Worm (Caenorhabditis elegans): ENCODE results near the gene F52H2.1.

Gene F52H2.1

DNA sequence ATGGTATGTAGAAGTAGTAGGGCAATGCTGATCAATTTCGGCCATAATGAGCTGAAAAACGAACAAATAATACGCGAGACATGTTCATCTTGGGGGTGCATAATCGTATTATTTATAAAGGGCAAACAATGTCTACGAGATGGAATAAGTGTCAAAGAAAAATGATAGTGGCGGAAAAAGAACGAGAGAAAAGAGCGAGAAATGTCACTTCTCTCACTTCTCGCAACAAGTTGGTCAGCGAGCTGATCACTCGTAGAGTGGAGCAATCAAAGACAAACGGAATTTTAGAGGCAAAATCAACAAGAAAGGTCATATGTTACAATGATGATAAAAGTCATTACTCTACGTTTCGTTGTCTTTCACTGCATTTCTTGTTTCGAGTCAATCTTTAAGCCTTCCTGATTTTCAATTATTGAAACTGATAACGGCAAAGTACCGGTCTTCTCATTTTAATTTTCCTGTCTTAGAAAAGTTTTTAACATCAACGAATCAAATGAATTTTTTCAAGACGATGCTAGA, 31.8 kb upstream of the F52H2.1 start, which contains the start of gene F52H2.3 (continued):
- TF ChIP-seq ceh-20 (GFP tag; IDR thresholded peaks at IDR 0.05) (no peak), dmd-9 (GFP tag; IDR thresholded peaks at IDR 0.05) (no peak), nhr-42 (GFP tag; IDR thresholded peaks at IDR 0.05) (no peak), set-16 (GFP tag; IDR thresholded peaks at IDR 0.05) (no peak), pqm-1 (tag; optimal IDR thresholded peaks at IDR 0.05) (peak; percentile 3), lin-38 (GFP tag; IDR thresholded peaks at IDR 0.05) (no peak), F44E2.7 (GFP tag; IDR thresholded peaks at IDR 0.05) (no peak), T26A8.4 (GFP tag; IDR thresholded peaks at IDR 0.05) (no peak), lin-39 (tag; optimal IDR thresholded peaks at IDR 0.05) (no peak), ztf-7 (tag; optimal IDR thresholded peaks at IDR 0.05) (no peak), mdt-29 (GFP tag; IDR thresholded peaks at IDR 0.05) (no peak), nhr-77 (tag; optimal IDR thresholded peaks at IDR 0.05) (peak; percentile 53), saeg-2 (GFP tag; IDR thresholded peaks at IDR 0.05) (no peak), tra-1 (GFP tag; IDR thresholded peaks at IDR 0.05) (0 out of 2 replicates have a peak, but pooled peaks have one; percentile 34), pha-4 (GFP tag; IDR thresholded peaks at IDR 0.05) (no peak), pha-4 (tag; optimal IDR thresholded peaks at IDR 0.05) (no peak), ceh-44 (GFP tag; IDR thresholded peaks at IDR 0.05) (no peak), Y48G9A.11 (GFP tag; IDR thresholded peaks at IDR 0.05) (no peak), attf-4 (tag; optimal IDR thresholded peaks at IDR 0.05) (no peak), lir-3 (tag; optimal IDR thresholded peaks at IDR 0.05) (no peak), hlh-11 (tag; optimal IDR thresholded peaks at IDR 0.05) (peak; percentile 64), nhr-41 (GFP tag; IDR thresholded peaks at IDR 0.05) (peak; percentile 14; the same call in 1 of the 2 replicates), ama-1 (optimal IDR thresholded peaks at IDR 0.05) (no peak), mes-2 (tag; optimal IDR thresholded peaks at IDR 0.05; ENCODE audit: poor library complexity, severe bottlenecking) (no peak), nhr-25 (tag; optimal IDR thresholded peaks at IDR 0.05; ENCODE audit: borderline replicate concordance, insufficient read depth) (no peak), Y5F2A.4 (GFP tag; optimal IDR thresholded peaks at IDR 0.05) (no peak), sdz-12 (GFP tag; optimal IDR thresholded peaks at IDR 0.05) (no peak), ztf-11 (tag; optimal IDR thresholded peaks at IDR 0.05) (no peak), vab-7 (GFP tag; IDR thresholded peaks at IDR 0.05) (no peak), zip-11 (GFP tag; IDR thresholded peaks at IDR 0.05) (no peak), arid-1 (GFP tag; conservative IDR thresholded peaks at IDR 0.05) (no peak), ceh-28 (tag; optimal IDR thresholded peaks at IDR 0.05) (no peak), daf-16 (GFP tag; optimal IDR thresholded peaks at IDR 0.05) (no peak), daf-16 (tag; optimal IDR thresholded peaks at IDR 0.05) (peak; percentile 89), dpl-1 (GFP tag; optimal IDR thresholded peaks at IDR 0.05) (no peak), zfp-3 (GFP tag; conservative IDR thresholded peaks at IDR 0.05) (no peak), gei-8 (GFP tag; optimal IDR thresholded peaks at IDR 0.05) (no peak), F10B5.3 (tag; optimal IDR thresholded peaks at IDR 0.05) (no peak), ceh-62 (tag; optimal IDR thresholded peaks at IDR 0.05) (no peak), unc-130 (GFP tag; optimal IDR thresholded peaks at IDR 0.05) (no peak), Y75B8A.6 (GFP tag; IDR thresholded peaks at IDR 0.05) (no peak), dve-1 (tag; optimal IDR thresholded peaks at IDR 0.05; ENCODE audit: insufficient read depth) (peak; percentile 58), lsy-2 (tag; optimal IDR thresholded peaks at IDR 0.05) (no peak), mdl-1 (tag; optimal IDR thresholded peaks at IDR 0.05) (peak in 1 of 2 experiments; percentile 5), nhr-10 (tag; optimal IDR thresholded peaks at IDR 0.05) (peak; percentile 5), lin-29 (GFP tag; IDR thresholded peaks at IDR 0.05) (no peak), php-3 (GFP tag; IDR thresholded peaks at IDR 0.05) (no peak), hlh-30 (tag; optimal IDR thresholded peaks at IDR 0.05; ENCODE audit: insufficient read depth) (peak; percentile 42), unc-62 (GFP tag; optimal IDR thresholded peaks at IDR 0.05 in 1 of 2) (peak in 1 of 2 experiments; percentile 89), unc-62 (tag; optimal IDR thresholded peaks at IDR 0.05) (no peak), ZK546.5 (tag; optimal IDR thresholded peaks at IDR 0.05) (no peak), nhr-6 (tag; optimal IDR thresholded peaks at IDR 0.05) (no peak)
